Comparison of ENCODE assay signal across 4 worm cellular contexts in genomic region chrIII:12250114-12250792, ce11.
TF ChIP-seq lines count a peak whose summit lies in the region.

Gene tim-1 (minus strand): TSS chrIII:12250164.
Gene Y75B8A.23 (plus strand): TSS chrIII:12250660.

TF ChIP-seq in whole organism, L2 larva, 48 proteins besides CTCF, POLR2A, EP300 and RAD21 (continues in another document):
- TF ChIP-seq nhr-10 (tag; optimal IDR thresholded peaks at IDR 0.05; lab: Kevin White, UChicago) = peak; percentile 89
- no peak for TF ChIP-seq unc-62 (GFP tag; optimal IDR thresholded peaks at IDR 0.05; lab: Kevin White, UChicago)
- peak; percentile 99 for TF ChIP-seq sem-4 (tag; optimal IDR thresholded peaks at IDR 0.05; lab: Kevin White, UChicago)
- no peak for TF ChIP-seq ztf-1 (GFP tag; conservative IDR thresholded peaks at IDR 0.05; lab: Robert Waterston, UW)
- peak; percentile 97 for TF ChIP-seq nhr-21 (tag; optimal IDR thresholded peaks at IDR 0.05; lab: Kevin White, UChicago)
- TF ChIP-seq ama-1 (optimal IDR thresholded peaks at IDR 0.05; lab: Kevin White, UChicago) = peak; percentile 99
- TF ChIP-seq mbf-1 (tag; optimal IDR thresholded peaks at IDR 0.05; lab: Kevin White, UChicago) = no peak
- TF ChIP-seq snpc-4 (tag; optimal IDR thresholded peaks at IDR 0.05; lab: Kevin White, UChicago) = peak; percentile 100
- TF ChIP-seq nhr-77 (tag; optimal IDR thresholded peaks at IDR 0.05; lab: Kevin White, UChicago) = peak; percentile 84
- peak; percentile 77 for TF ChIP-seq ceh-16 (tag; optimal IDR thresholded peaks at IDR 0.05; lab: Kevin White, UChicago)
- peak; percentile 48 for TF ChIP-seq dmd-4 (tag; optimal IDR thresholded peaks at IDR 0.05; lab: Kevin White, UChicago)
- TF ChIP-seq nhr-12 (tag; optimal IDR thresholded peaks at IDR 0.05; lab: Kevin White, UChicago) = peak; percentile 53
- peak; percentile 86 for TF ChIP-seq Y55F3AM.14 (GFP tag; optimal IDR thresholded peaks at IDR 0.05; lab: Kevin White, UChicago)
- TF ChIP-seq lsy-2 (tag; optimal IDR thresholded peaks at IDR 0.05; lab: Kevin White, UChicago) = peak; percentile 89 to 94
- TF ChIP-seq nhr-6 (tag; optimal IDR thresholded peaks at IDR 0.05; lab: Kevin White, UChicago) = peak; percentile 77
- TF ChIP-seq mab-5 (tag; optimal IDR thresholded peaks at IDR 0.05; lab: Kevin White, UChicago) = peak; percentile 94
- peak; percentile 89 for TF ChIP-seq nhr-129 (tag; optimal IDR thresholded peaks at IDR 0.05; lab: Kevin White, UChicago)
- TF ChIP-seq skn-1 (tag; optimal IDR thresholded peaks at IDR 0.05; lab: Kevin White, UChicago) = peak; percentile 24
- peak; percentile 84 for TF ChIP-seq egl-27 (tag; optimal IDR thresholded peaks at IDR 0.05; lab: Kevin White, UChicago)
- peak; percentile 53 for TF ChIP-seq elt-1 (tag; optimal IDR thresholded peaks at IDR 0.05; lab: Kevin White, UChicago)
- peak; percentile 32 for TF ChIP-seq ZK546.5 (tag; optimal IDR thresholded peaks at IDR 0.05; lab: Kevin White, UChicago)
- TF ChIP-seq ztf-11 (tag; optimal IDR thresholded peaks at IDR 0.05; lab: Kevin White, UChicago) = no peak
- TF ChIP-seq nhr-11 (tag; optimal IDR thresholded peaks at IDR 0.05; lab: Kevin White, UChicago) = peak; percentile 74

TF ChIP-seq in whole organism, L4 larva, 104 proteins besides CTCF, POLR2A, EP300 and RAD21 (continues in another document):
- TF ChIP-seq mdl-1 (tag; optimal IDR thresholded peaks at IDR 0.05; lab: Kevin White, UChicago) (peak; percentile 49 to 73), hlh-11 (tag; optimal IDR thresholded peaks at IDR 0.05; lab: Kevin White, UChicago) (peak; percentile 90), unc-62 (GFP tag; optimal IDR thresholded peaks at IDR 0.05 in 1 of 2; lab: Kevin White, UChicago) (peak in 1 of 2 experiments; percentile 97), unc-62 (tag; optimal IDR thresholded peaks at IDR 0.05; lab: Kevin White, UChicago) (no peak), ceh-28 (tag; optimal IDR thresholded peaks at IDR 0.05; lab: Kevin White, UChicago) (no peak), egl-27 (tag; optimal IDR thresholded peaks at IDR 0.05; lab: Kevin White, UChicago) (peak; percentile 11), nhr-76 (tag; optimal IDR thresholded peaks at IDR 0.05; lab: Kevin White, UChicago) (no peak), F49E8.2 (tag; optimal IDR thresholded peaks at IDR 0.05; lab: Kevin White, UChicago; ENCODE audit: borderline replicate concordance) (peak; percentile 93), lin-1 (GFP tag; IDR thresholded peaks at IDR 0.05; lab: Robert Waterston, UW) (peak; percentile 75), Y48G9A.11 (GFP tag; IDR thresholded peaks at IDR 0.05; lab: Robert Waterston, UW) (peak; percentile 57), set-16 (GFP tag; IDR thresholded peaks at IDR 0.05; lab: Robert Waterston, UW) (peak; percentile 26; the same call in 1 of the 2 replicates), lsy-2 (tag; optimal IDR thresholded peaks at IDR 0.05; lab: Kevin White, UChicago) (peak; percentile 42 to 95), skn-1 (tag; optimal IDR thresholded peaks at IDR 0.05; lab: Kevin White, UChicago) (no peak), jun-1 (tag; optimal IDR thresholded peaks at IDR 0.05; lab: Kevin White, UChicago) (peak; percentile 73), nhr-28 (tag; optimal IDR thresholded peaks at IDR 0.05; lab: Kevin White, UChicago) (peak; percentile 92), R02D3.7 (tag; optimal IDR thresholded peaks at IDR 0.05; lab: Kevin White, UChicago) (peak; percentile 33), egl-43 (GFP tag; IDR thresholded peaks at IDR 0.05; lab: Robert Waterston, UW) (peak; percentile 80), lin-13 (GFP tag; optimal IDR thresholded peaks at IDR 0.05; lab: Kevin White, UChicago) (peak; percentile 95), dmd-9 (GFP tag; IDR thresholded peaks at IDR 0.05; lab: Robert Waterston, UW) (peak; percentile 90), lin-29 (GFP tag; IDR thresholded peaks at IDR 0.05; lab: Robert Waterston, UW) (peak; percentile 36), daf-16 (GFP tag; optimal IDR thresholded peaks at IDR 0.05; lab: Kevin White, UChicago) (peak; percentile 56 to 87), daf-16 (tag; optimal IDR thresholded peaks at IDR 0.05; lab: Kevin White, UChicago) (peak; percentile 88), nhr-42 (GFP tag; IDR thresholded peaks at IDR 0.05; lab: Robert Waterston, UW) (peak; percentile 84)

TF ChIP-seq in whole organism, late embryonic, 69 proteins besides CTCF, POLR2A, EP300 and RAD21 (continues in another document):
- TF ChIP-seq ceh-18 (tag; optimal IDR thresholded peaks at IDR 0.05; lab: Kevin White, UChicago) (peak; percentile 61), fax-1 (tag; optimal IDR thresholded peaks at IDR 0.05; lab: Kevin White, UChicago) (no peak), ceh-14 (tag; optimal IDR thresholded peaks at IDR 0.05; lab: Kevin White, UChicago) (peak; percentile 50), rnt-1 (tag; optimal IDR thresholded peaks at IDR 0.05; lab: Kevin White, UChicago) (peak; percentile 77), nhr-11 (tag; optimal IDR thresholded peaks at IDR 0.05; lab: Kevin White, UChicago) (no peak), lim-6 (tag; optimal IDR thresholded peaks at IDR 0.05; lab: Kevin White, UChicago) (no peak), gmeb-2 (tag; optimal IDR thresholded peaks at IDR 0.05; lab: Kevin White, UChicago) (no peak), hlh-13 (GFP tag; optimal IDR thresholded peaks at IDR 0.05; lab: Kevin White, UChicago) (peak; percentile 13), pat-9 (tag; optimal IDR thresholded peaks at IDR 0.05; lab: Kevin White, UChicago) (peak; percentile 22), ceh-6 (GFP tag; optimal IDR thresholded peaks at IDR 0.05; lab: Kevin White, UChicago) (no peak), unc-3 (GFP tag; conservative IDR thresholded peaks at IDR 0.05; lab: Robert Waterston, UW) (no peak), unc-3 (tag; optimal IDR thresholded peaks at IDR 0.05; lab: Kevin White, UChicago) (no peak), T23F11.4 (GFP tag; optimal IDR thresholded peaks at IDR 0.05; lab: Kevin White, UChicago) (no peak), ref-2 (tag; optimal IDR thresholded peaks at IDR 0.05; lab: Kevin White, UChicago) (peak; percentile 71), pha-2 (tag; optimal IDR thresholded peaks at IDR 0.05; lab: Kevin White, UChicago) (no peak), pag-3 (tag; optimal IDR thresholded peaks at IDR 0.05; lab: Kevin White, UChicago; ENCODE audit: borderline replicate concordance) (no peak), nhr-232 (tag; optimal IDR thresholded peaks at IDR 0.05; lab: Kevin White, UChicago) (peak; percentile 28), ceh-48 (tag; optimal IDR thresholded peaks at IDR 0.05; lab: Kevin White, UChicago) (no peak), fkh-6 (tag; optimal IDR thresholded peaks at IDR 0.05; lab: Kevin White, UChicago) (peak; percentile 2), ceh-31 (tag; optimal IDR thresholded peaks at IDR 0.05; lab: Kevin White, UChicago) (peak; percentile 74), pqm-1 (tag; optimal IDR thresholded peaks at IDR 0.05; lab: Kevin White, UChicago) (peak; percentile 6), ama-1 (optimal IDR thresholded peaks at IDR 0.05; lab: Kevin White, UChicago) (peak; percentile 99), hlh-8 (tag; optimal IDR thresholded peaks at IDR 0.05; lab: Kevin White, UChicago) (no peak), pros-1 (tag; optimal IDR thresholded peaks at IDR 0.05; lab: Kevin White, UChicago) (peak; percentile 25), odd-2 (tag; optimal IDR thresholded peaks at IDR 0.05; lab: Kevin White, UChicago) (no peak), unc-55 (GFP tag; optimal IDR thresholded peaks at IDR 0.05; lab: Kevin White, UChicago) (no peak), hlh-6 (tag; optimal IDR thresholded peaks at IDR 0.05; lab: Kevin White, UChicago) (no peak)

TF ChIP-seq in whole organism, mixed stage, embryonic, 35 proteins besides CTCF, POLR2A, EP300 and RAD21 (continues in another document):
- TF ChIP-seq nhr-28 (tag; optimal IDR thresholded peaks at IDR 0.05; lab: Kevin White, UChicago) = no peak
- peak; percentile 92 for TF ChIP-seq ces-1 (GFP tag; optimal IDR thresholded peaks at IDR 0.05; lab: Kevin White, UChicago)
- peak; percentile 36 for TF ChIP-seq unc-120 (tag; optimal IDR thresholded peaks at IDR 0.05; lab: Kevin White, UChicago; ENCODE audit: poor library complexity, severe bottlenecking)
- no peak for TF ChIP-seq ztf-11 (tag; optimal IDR thresholded peaks at IDR 0.05; lab: Kevin White, UChicago)
- TF ChIP-seq mab-5 (tag; optimal IDR thresholded peaks at IDR 0.05; lab: Kevin White, UChicago) = no peak
- TF ChIP-seq hlh-1 (tag; optimal IDR thresholded peaks at IDR 0.05; lab: Kevin White, UChicago) = peak; percentile 22
- TF ChIP-seq lin-32 (GFP tag; optimal IDR thresholded peaks at IDR 0.05; lab: Kevin White, UChicago) = no peak
- peak; percentile 76 for TF ChIP-seq drap-1 (GFP tag; optimal IDR thresholded peaks at IDR 0.05; lab: Kevin White, UChicago)
- peak; percentile 44 for TF ChIP-seq ham-2 (GFP tag; optimal IDR thresholded peaks at IDR 0.05; lab: Kevin White, UChicago)
- no peak for TF ChIP-seq flh-1 (GFP tag; optimal IDR thresholded peaks at IDR 0.05; lab: Kevin White, UChicago)
- peak; percentile 69 for TF ChIP-seq elt-3 (tag; optimal IDR thresholded peaks at IDR 0.05; lab: Kevin White, UChicago)
- peak; percentile 85 for TF ChIP-seq nhr-237 (tag; optimal IDR thresholded peaks at IDR 0.05; lab: Kevin White, UChicago)
- TF ChIP-seq ceh-43 (GFP tag; optimal IDR thresholded peaks at IDR 0.05; lab: Kevin White, UChicago) = peak; percentile 24
- TF ChIP-seq lin-13 (tag; optimal IDR thresholded peaks at IDR 0.05; lab: Kevin White, UChicago) = peak; percentile 90
- TF ChIP-seq bed-3 (GFP tag; optimal IDR thresholded peaks at IDR 0.05; lab: Kevin White, UChicago) = no peak
- peak; percentile 63 for TF ChIP-seq sptf-1 (tag; optimal IDR thresholded peaks at IDR 0.05; lab: Kevin White, UChicago)
- peak; percentile 76 for TF ChIP-seq pha-4 (tag; optimal IDR thresholded peaks at IDR 0.05; lab: Kevin White, UChicago)
- TF ChIP-seq snpc-4 (tag; optimal IDR thresholded peaks at IDR 0.05; lab: Kevin White, UChicago) = no peak
- TF ChIP-seq tbx-8 (GFP tag; optimal IDR thresholded peaks at IDR 0.05; lab: Kevin White, UChicago) = peak; percentile 60
- no peak for TF ChIP-seq elt-1 (tag; optimal IDR thresholded peaks at IDR 0.05; lab: Kevin White, UChicago; ENCODE audit: borderline replicate concordance, insufficient read depth)
- peak; percentile 93 for TF ChIP-seq mep-1 (tag; optimal IDR thresholded peaks at IDR 0.05; lab: Kevin White, UChicago)
- peak; percentile 55 for TF ChIP-seq mls-2 (tag; optimal IDR thresholded peaks at IDR 0.05; lab: Kevin White, UChicago)
- no peak for TF ChIP-seq zip-8 (tag; optimal IDR thresholded peaks at IDR 0.05; lab: Kevin White, UChicago)
- peak; percentile 66 for TF ChIP-seq lsy-2 (tag; optimal IDR thresholded peaks at IDR 0.05; lab: Kevin White, UChicago)
- TF ChIP-seq nhr-12 (tag; optimal IDR thresholded peaks at IDR 0.05; lab: Kevin White, UChicago) = peak; percentile 28
- TF ChIP-seq unc-39 (tag; optimal IDR thresholded peaks at IDR 0.05; lab: Kevin White, UChicago) = no peak
- peak; percentile 16 for TF ChIP-seq nhr-2 (tag; optimal IDR thresholded peaks at IDR 0.05; lab: Kevin White, UChicago)
- TF ChIP-seq sem-2 (GFP tag; optimal IDR thresholded peaks at IDR 0.05; lab: Kevin White, UChicago) = peak; percentile 25
- TF ChIP-seq blmp-1 (tag; optimal IDR thresholded peaks at IDR 0.05; lab: Kevin White, UChicago) = no peak
